Worm (Caenorhabditis elegans): Measurements from ENCODE around the gene tag-124.

DNA sequence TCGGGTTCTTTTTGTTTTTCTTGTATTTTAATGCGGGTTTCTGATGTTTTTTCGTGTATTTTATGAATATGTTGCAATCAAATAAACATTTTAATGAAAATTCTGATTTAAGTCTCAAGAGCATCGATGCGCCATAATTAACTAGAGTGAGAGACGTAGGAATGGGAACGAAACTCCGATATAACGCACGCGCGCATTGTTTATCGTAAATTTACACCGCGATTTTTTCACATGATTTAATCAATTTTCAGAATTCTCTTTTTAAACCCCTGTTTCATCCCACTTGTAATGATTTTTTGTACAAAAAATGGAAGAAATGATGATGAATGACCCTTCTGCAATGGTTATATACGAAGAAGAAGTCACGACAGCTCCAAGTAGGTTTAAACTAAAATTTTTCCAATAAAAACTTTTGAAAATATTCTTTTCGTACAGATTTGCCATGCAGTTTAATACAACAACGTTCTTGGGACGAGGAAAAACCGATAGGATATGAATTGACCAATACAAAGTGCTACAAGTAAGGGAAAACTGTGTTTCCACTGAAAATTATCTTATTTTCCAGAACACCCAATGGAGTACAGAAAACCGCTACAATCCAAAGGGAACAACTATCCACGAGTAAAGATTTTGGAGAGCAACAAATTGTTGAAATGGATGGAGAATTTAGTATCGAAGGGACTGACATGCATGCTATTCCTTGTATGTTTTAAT lies 33.5 kb upstream of the tag-124 start, which contains the start of gene zfp-2:
- TF ChIP-seq nhr-12 (tag; optimal IDR thresholded peaks at IDR 0.05) (no peak), mep-1 (tag; optimal IDR thresholded peaks at IDR 0.05) (no peak), unc-39 (tag; optimal IDR thresholded peaks at IDR 0.05) (no peak), mab-5 (tag; optimal IDR thresholded peaks at IDR 0.05) (no peak), blmp-1 (tag; optimal IDR thresholded peaks at IDR 0.05) (no peak), lin-13 (tag; optimal IDR thresholded peaks at IDR 0.05) (no peak), lsy-2 (tag; optimal IDR thresholded peaks at IDR 0.05) (peak; percentile 8), ztf-11 (tag; optimal IDR thresholded peaks at IDR 0.05) (no peak), elt-3 (tag; optimal IDR thresholded peaks at IDR 0.05) (no peak), pha-4 (tag; optimal IDR thresholded peaks at IDR 0.05) (no peak), nhr-76 (tag; optimal IDR thresholded peaks at IDR 0.05) (no peak), ces-1 (GFP tag; optimal IDR thresholded peaks at IDR 0.05) (peak; percentile 82), nhr-237 (tag; optimal IDR thresholded peaks at IDR 0.05) (no peak), elt-1 (tag; optimal IDR thresholded peaks at IDR 0.05; ENCODE audit: borderline replicate concordance, insufficient read depth) (no peak)
